Worm (Caenorhabditis elegans): ENCODE results near the gene spig-1.

ce11 chrV:7096811-7097210 lies 45.3 kb downstream of the spig-1 start:
- TF ChIP-seq nhr-12 (tag; optimal IDR thresholded peaks at IDR 0.05), result no peak
- TF ChIP-seq ceh-82 (tag; optimal IDR thresholded peaks at IDR 0.05), result no peak
- TF ChIP-seq nhr-77 (tag; optimal IDR thresholded peaks at IDR 0.05), result no peak
- TF ChIP-seq nhr-10 (tag; optimal IDR thresholded peaks at IDR 0.05), result no peak
- TF ChIP-seq blmp-1 (tag; optimal IDR thresholded peaks at IDR 0.05; ENCODE audit: insufficient read depth), result no peak
